Worm (Caenorhabditis elegans): ENCODE results near the gene F52G3.7.
A peak's percentile ranks its signal among the peaks of the same experiment; 100 is the strongest.

The F52G3.7 gene

DNA sequence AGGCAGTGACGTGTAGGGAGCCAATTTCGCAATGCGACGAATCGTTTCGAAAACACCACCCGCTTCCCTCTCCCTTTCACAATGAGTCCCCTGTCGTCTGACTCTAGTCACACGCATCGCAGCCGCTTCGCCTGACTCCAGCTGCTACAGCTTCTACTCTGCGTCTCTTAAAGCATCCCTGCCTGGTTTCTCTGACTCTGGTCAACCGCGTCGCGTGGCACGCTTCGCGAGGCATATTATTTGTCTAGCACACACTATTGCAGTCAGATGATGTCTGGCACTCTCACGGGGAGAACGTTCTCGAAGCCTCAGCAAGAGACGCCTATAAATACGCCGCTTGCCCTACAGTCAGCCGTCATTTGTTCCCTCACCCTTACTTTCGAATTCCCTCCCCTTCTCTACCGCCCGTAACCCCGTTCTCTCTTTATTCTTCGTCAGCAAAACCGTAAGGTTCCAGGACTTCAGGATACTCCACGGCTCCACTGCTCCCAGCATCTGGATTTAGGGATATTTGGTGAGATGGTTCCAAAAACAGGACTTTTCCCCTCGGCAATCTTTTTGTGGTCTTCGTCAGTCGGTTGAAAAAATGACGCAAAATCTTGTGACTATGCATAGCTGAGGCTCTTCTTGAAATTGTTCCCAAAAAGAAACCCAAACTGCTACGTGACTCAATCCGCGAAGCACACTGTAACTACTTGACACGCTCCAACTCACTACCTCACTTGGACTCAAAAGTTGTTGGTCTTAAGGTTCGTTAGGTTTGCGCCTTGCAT is 34.0 kb upstream of the F52G3.7 start:
- TF ChIP-seq sem-4 (tag; optimal IDR thresholded peaks at IDR 0.05) (peak; percentile 97), ztf-1 (GFP tag; conservative IDR thresholded peaks at IDR 0.05) (0 out of 2 replicates have a peak, but pooled peaks have one; percentile 88), C34F6.9 (tag; optimal IDR thresholded peaks at IDR 0.05) (peak; percentile 100), nhr-25 (tag; optimal IDR thresholded peaks at IDR 0.05) (peak; percentile 98), skn-1 (tag; optimal IDR thresholded peaks at IDR 0.05) (no peak), ztf-4 (tag; optimal IDR thresholded peaks at IDR 0.05) (peak; percentile 97), nhr-12 (tag; optimal IDR thresholded peaks at IDR 0.05) (peak; percentile 29), elt-1 (tag; optimal IDR thresholded peaks at IDR 0.05) (no peak), lsy-2 (tag; optimal IDR thresholded peaks at IDR 0.05) (peak; percentile 87 to 95), gmeb-1 (tag; optimal IDR thresholded peaks at IDR 0.05) (peak; percentile 82), elt-3 (tag; optimal IDR thresholded peaks at IDR 0.05) (no peak), Y55F3AM.14 (GFP tag; optimal IDR thresholded peaks at IDR 0.05) (peak; percentile 93), aly-2 (tag; optimal IDR thresholded peaks at IDR 0.05) (no peak), sma-9 (GFP tag; optimal IDR thresholded peaks at IDR 0.05) (peak; percentile 97), sma-9 (tag; optimal IDR thresholded peaks at IDR 0.05) (peak; percentile 41), mbf-1 (tag; optimal IDR thresholded peaks at IDR 0.05) (no peak), ceh-82 (tag; optimal IDR thresholded peaks at IDR 0.05) (peak; percentile 78), mab-5 (tag; optimal IDR thresholded peaks at IDR 0.05) (peak; percentile 87), lin-39 (tag; optimal IDR thresholded peaks at IDR 0.05) (peak; percentile 89), dmd-4 (tag; optimal IDR thresholded peaks at IDR 0.05) (peak; percentile 24), mdl-1 (tag; optimal IDR thresholded peaks at IDR 0.05) (peak; percentile 95 to 98), alr-1 (tag; optimal IDR thresholded peaks at IDR 0.05) (peak; percentile 75), nhr-23 (tag; optimal IDR thresholded peaks at IDR 0.05) (no peak), unc-62 (GFP tag; optimal IDR thresholded peaks at IDR 0.05) (peak; percentile 50), nhr-10 (tag; optimal IDR thresholded peaks at IDR 0.05) (peak; percentile 84), F13H6.1 (tag; optimal IDR thresholded peaks at IDR 0.05) (peak; percentile 99), nhr-77 (tag; optimal IDR thresholded peaks at IDR 0.05) (no peak), nhr-21 (tag; optimal IDR thresholded peaks at IDR 0.05) (peak; percentile 98), zag-1 (tag; optimal IDR thresholded peaks at IDR 0.05) (peak; percentile 89), snpc-4 (tag; optimal IDR thresholded peaks at IDR 0.05) (peak; percentile 76), nhr-237 (tag; optimal IDR thresholded peaks at IDR 0.05) (peak; percentile 77), nhr-11 (tag; optimal IDR thresholded peaks at IDR 0.05) (no peak), unc-55 (GFP tag; optimal IDR thresholded peaks at IDR 0.05) (peak; percentile 98), nhr-129 (tag; optimal IDR thresholded peaks at IDR 0.05) (peak; percentile 99), ztf-11 (tag; optimal IDR thresholded peaks at IDR 0.05) (no peak), unc-39 (tag; optimal IDR thresholded peaks at IDR 0.05) (peak; percentile 66), fos-1 (tag; optimal IDR thresholded peaks at IDR 0.05) (peak; percentile 96), R02D3.7 (tag; optimal IDR thresholded peaks at IDR 0.05) (peak; percentile 9), crh-2 (tag; optimal IDR thresholded peaks at IDR 0.05) (peak; percentile 99), lin-11 (tag; optimal IDR thresholded peaks at IDR 0.05) (peak; percentile 96), ceh-16 (tag; optimal IDR thresholded peaks at IDR 0.05) (peak; percentile 90), nhr-6 (tag; optimal IDR thresholded peaks at IDR 0.05) (peak; percentile 95), ama-1 (optimal IDR thresholded peaks at IDR 0.05) (peak; percentile 100), sma-3 (GFP tag; optimal IDR thresholded peaks at IDR 0.05) (peak; percentile 98), ZK546.5 (tag; optimal IDR thresholded peaks at IDR 0.05) (peak; percentile 59), egl-27 (tag; optimal IDR thresholded peaks at IDR 0.05) (peak; percentile 98), lin-13 (GFP tag; optimal IDR thresholded peaks at IDR 0.05) (peak; percentile 96), peb-1 (tag; optimal IDR thresholded peaks at IDR 0.05) (peak; percentile 24), blmp-1 (tag; optimal IDR thresholded peaks at IDR 0.05; ENCODE audit: insufficient read depth) (peak; percentile 94)

Data from whole organism, L2 larva.